Fruit fly (Drosophila melanogaster): ENCODE results near the gene CG11899.

CG11899 gene

DNA sequence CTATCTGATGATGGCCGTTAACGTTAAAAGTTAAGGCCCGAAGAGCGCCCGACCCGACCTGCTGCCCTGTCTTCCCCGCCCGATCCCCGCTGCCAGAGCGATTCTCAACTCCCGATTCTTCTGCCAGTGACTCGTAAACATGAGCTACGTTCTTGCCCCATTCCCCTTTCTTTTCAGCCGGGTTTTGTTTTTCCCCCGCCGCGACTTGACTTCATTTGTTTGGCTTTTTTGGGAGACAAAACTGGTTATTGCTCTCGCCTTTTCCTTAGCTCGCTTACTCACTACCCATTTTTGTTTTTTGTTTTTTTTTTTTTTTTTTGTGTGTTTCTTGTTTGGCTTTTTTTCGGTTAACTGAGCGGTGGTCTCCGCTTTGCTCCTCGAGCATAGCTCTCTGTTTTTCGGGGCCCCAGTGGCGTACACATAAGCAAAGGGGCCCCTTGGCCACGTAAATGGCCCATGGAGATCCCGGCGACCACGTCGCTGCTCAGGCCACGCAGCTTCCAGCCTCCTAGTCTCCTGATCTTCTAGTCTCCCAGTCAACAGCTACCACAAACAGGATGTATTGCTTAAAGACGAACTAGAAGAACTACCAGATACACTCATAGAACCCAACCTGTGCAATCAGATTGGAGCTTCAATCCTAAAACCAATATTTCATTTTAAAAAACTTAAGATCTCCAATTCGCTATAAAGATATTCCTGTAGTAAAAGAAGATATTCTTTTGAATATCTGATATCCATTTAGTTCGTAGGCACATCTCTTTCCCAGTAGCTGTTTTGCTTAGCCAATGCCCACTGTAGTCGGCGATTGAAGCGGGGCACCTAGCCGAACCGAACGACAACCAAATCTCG, 10.5 kb downstream of the CG11899 start (continued):
- TF ChIP-seq CG18764 (GFP tag; optimal IDR thresholded peaks at IDR 0.05) (no peak), bab2 (GFP tag; optimal IDR thresholded peaks at IDR 0.05) (no peak), CG16815 (GFP tag; optimal IDR thresholded peaks at IDR 0.05) (peak; percentile 11), Med (GFP tag) (peak; percentile 63), CG9932 (GFP tag; IDR thresholded peaks at IDR 0.05) (peak; percentile 37), CG2712 (tag; optimal IDR thresholded peaks at IDR 0.05) (peak; percentile 53), Ssrp (tag; optimal IDR thresholded peaks at IDR 0.05) (peak; percentile 10), CG6654 (GFP tag; optimal IDR thresholded peaks at IDR 0.05) (no peak), dmrt11E (tag; optimal IDR thresholded peaks at IDR 0.05) (peak; percentile 68), CG12769 (tag; optimal IDR thresholded peaks at IDR 0.05) (peak; percentile 93), CG14710 (tag; optimal IDR thresholded peaks at IDR 0.05) (peak; percentile 19), CG17361 (GFP tag; IDR thresholded peaks at IDR 0.05) (0 out of 3 replicates have a peak, but pooled peaks have one; percentile 18), ab (GFP tag; optimal IDR thresholded peaks at IDR 0.05) (no peak), crol (GFP tag; IDR thresholded peaks at IDR 0.05) (peak; percentile 82), CG10543 (GFP tag; optimal IDR thresholded peaks at IDR 0.05) (peak; percentile 38), CG5953 (GFP tag; IDR thresholded peaks at IDR 0.05) (no peak), Drgx (GFP tag; IDR thresholded peaks at IDR 0.05) (peak; percentile 71), CG30431 (GFP tag; optimal IDR thresholded peaks at IDR 0.05) (peak; percentile 17), br (optimal IDR thresholded peaks at IDR 0.05) (no peak), Sox100B (GFP tag; optimal IDR thresholded peaks at IDR 0.05) (peak; percentile 6), CG17359 (tag; optimal IDR thresholded peaks at IDR 0.05) (peak; percentile 21), Aef1 (GFP tag; IDR thresholded peaks at IDR 0.05) (no peak), Vsx1 (GFP tag; optimal IDR thresholded peaks at IDR 0.05) (no peak), gem (tag; optimal IDR thresholded peaks at IDR 0.05) (peak; percentile 56), PHDP (tag; optimal IDR thresholded peaks at IDR 0.05) (peak; percentile 12), Camta (GFP tag; optimal IDR thresholded peaks at IDR 0.05) (peak; percentile 4), Usf (GFP tag; optimal IDR thresholded peaks at IDR 0.05) (peak; percentile 4), Trl (optimal IDR thresholded peaks at IDR 0.05) (peak in 1 of 2 experiments; percentile 18), Trl (GFP tag; optimal IDR thresholded peaks at IDR 0.05) (no peak), CG1603 (tag; optimal IDR thresholded peaks at IDR 0.05) (peak; percentile 49), CG15601 (tag; optimal IDR thresholded peaks at IDR 0.05) (peak; percentile 4), CG6175 (GFP tag; IDR thresholded peaks at IDR 0.05) (peak; percentile 67; the same call in 2 of the 3 replicates), CG18262 (tag; optimal IDR thresholded peaks at IDR 0.05) (peak; percentile 47), Xrp1 (GFP tag; IDR thresholded peaks at IDR 0.05) (peak; percentile 41; the same call in 1 of the 2 replicates), D19A (tag; optimal IDR thresholded peaks at IDR 0.05) (peak; percentile 2), CG6689 (GFP tag; IDR thresholded peaks at IDR 0.05) (peak; percentile 30; the same call in 1 of the 2 replicates), CG9727 (GFP tag; optimal IDR thresholded peaks at IDR 0.05) (no peak), Oli (tag; optimal IDR thresholded peaks at IDR 0.05) (peak; percentile 20), fd3F (GFP tag; optimal IDR thresholded peaks at IDR 0.05) (no peak), CG7357 (GFP tag; IDR thresholded peaks at IDR 0.05) (no peak), nmo (GFP tag; optimal IDR thresholded peaks at IDR 0.05) (peak; percentile 27), CG17328 (GFP tag; IDR thresholded peaks at IDR 0.05) (0 out of 2 replicates have a peak, but pooled peaks have one; percentile 35), CG12391 (tag; optimal IDR thresholded peaks at IDR 0.05) (peak; percentile 22), CG13424 (tag; optimal IDR thresholded peaks at IDR 0.05) (peak; percentile 11), unpg (GFP tag; optimal IDR thresholded peaks at IDR 0.05) (peak; percentile 12), lola (GFP tag; optimal IDR thresholded peaks at IDR 0.05) (peak in 1 of 3 experiments; percentile 70), sr (GFP tag; IDR thresholded peaks at IDR 0.05) (no peak), unc-4 (GFP tag; IDR thresholded peaks at IDR 0.05; ENCODE audit: partially characterized antibody) (no peak), chif (GFP tag; optimal IDR thresholded peaks at IDR 0.05) (peak in 1 of 2 experiments; percentile 5)

All from whole organism, embryonic.